Worm (Caenorhabditis elegans) whole organism, midembryonic: ENCODE data around the gene T16A1.2.
A peak's percentile ranks its signal among the peaks of the same experiment; 100 is the strongest.

ENCODE experiments used
- T22C8.4 ChIP-seq: fragments of 200-800 bp; sonication (Bioruptor generic); IDR thresholded peaks from 2 replicates; pipeline ENCODE4 v1.3.6; 2022; ENCODE audit warnings: missing genetic modification characterization, missing compliant biosample characterization
- cog-1 ChIP-seq: sonication (generic microtip); optimal IDR thresholded peaks from 2 replicates; lab custom pipeline; 2016; ENCODE audit warnings: missing genetic modification characterization, missing compliant biosample characterization
- flt-1 ChIP-seq: fragments of 200-800 bp; sonication (Bioruptor generic); IDR thresholded peaks from 2 replicates; pipeline ENCODE4 v1.3.6; 2022; ENCODE audit warnings: missing genetic modification characterization, missing compliant biosample characterization
- klf-2 ChIP-seq: fragments of 200-800 bp; sonication (Bioruptor generic); conservative IDR thresholded peaks from 2 replicates; pipeline ENCODE4 v1.3.6; 2022; ENCODE audit warnings: missing genetic modification reagents, missing genetic modification characterization, missing compliant biosample characterization
- med-1 ChIP-seq: sonication (generic microtip); optimal IDR thresholded peaks from 2 replicates; lab custom pipeline; 2017; ENCODE audit warnings: missing genetic modification characterization, mild to moderate bottlenecking, missing compliant biosample characterization, antibody characterized with exemption, missing genetic modification reagents; ENCODE audit not compliant: insufficient read depth
- ref-1 ChIP-seq: fragments of 200-800 bp; sonication (Bioruptor generic); conservative IDR thresholded peaks from 2 replicates; pipeline ENCODE4 v1.3.6; 2022; ENCODE audit warnings: missing genetic modification reagents, missing genetic modification characterization, missing compliant biosample characterization
- tab-1 ChIP-seq: fragments of 200-800 bp; sonication (Bioruptor generic); IDR thresholded peaks from 2 replicates; pipeline ENCODE4 v1.3.6; 2022; ENCODE audit warnings: missing genetic modification characterization, missing compliant biosample characterization
- ztf-23 ChIP-seq: fragments of 200-800 bp; sonication (Bioruptor generic); IDR thresholded peaks from 2 replicates; pipeline ENCODE4 v1.3.6; 2022; ENCODE audit warnings: missing genetic modification reagents, missing genetic modification characterization, missing compliant biosample characterization
- ztf-29 ChIP-seq: fragments of 200-800 bp; sonication (Bioruptor generic); IDR thresholded peaks from 2 replicates; pipeline ENCODE4 v1.3.6; 2022; ENCODE audit warnings: missing genetic modification reagents, missing genetic modification characterization, missing compliant biosample characterization

Gene T16A1.2

DNA sequence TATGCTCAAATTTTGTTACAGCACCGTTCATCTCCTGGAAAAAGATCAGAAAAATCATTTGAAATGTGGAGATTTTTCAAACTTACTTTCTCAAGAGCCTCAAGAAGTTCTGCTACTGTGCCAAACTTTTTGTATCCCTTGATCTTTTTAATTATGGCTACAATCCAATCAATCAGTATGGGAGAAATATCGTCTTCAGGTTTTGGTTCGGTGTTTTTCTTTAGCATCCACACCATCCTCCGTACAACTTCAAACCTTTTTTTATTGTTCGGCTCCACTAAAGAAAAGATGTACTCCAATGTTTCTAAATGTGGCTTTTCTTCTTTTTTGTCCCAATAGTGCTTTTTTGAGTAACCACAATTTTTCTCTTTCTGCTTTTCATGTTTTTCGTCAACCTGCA, 18.9 kb upstream of the T16A1.2 start:
- TF ChIP-seq ztf-29 (GFP tag; lab: Robert Waterston, UW) (no peak), ref-1 (GFP tag; lab: Robert Waterston, UW) (no peak), T22C8.4 (GFP tag; lab: Robert Waterston, UW) (no peak), flt-1 (GFP tag; lab: Robert Waterston, UW) (no peak), cog-1 (no peak), med-1 (GFP tag; lab: Kevin White, UChicago) (no peak)

DNA sequence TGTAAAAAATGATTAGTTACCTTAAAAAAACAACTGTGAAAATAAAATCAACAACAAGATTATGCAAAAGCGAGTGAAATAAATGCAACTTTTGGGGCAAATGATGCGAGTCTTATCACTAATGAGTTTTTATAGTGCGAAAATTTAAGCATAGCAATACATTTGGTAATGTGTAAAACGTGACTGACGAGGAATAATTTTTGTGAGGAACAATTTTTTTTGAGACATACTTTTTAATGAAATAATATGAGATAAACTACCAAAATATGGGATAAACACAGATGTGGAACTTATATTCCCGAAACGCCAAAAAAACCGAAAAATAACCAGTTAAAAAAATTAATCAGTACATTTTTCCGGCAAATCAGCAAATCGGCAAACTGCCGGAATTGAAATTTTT, 15.0 kb upstream of the T16A1.2 start, which contains the start of gene F07E5.9:
F07E5.9 (minus strand) TSS at position 101 of the 400 bp plus-strand sequence.
- no peak for TF ChIP-seq klf-2 (GFP tag; lab: Robert Waterston, UW)
- no peak for TF ChIP-seq tab-1 (GFP tag; lab: Robert Waterston, UW)

DNA sequence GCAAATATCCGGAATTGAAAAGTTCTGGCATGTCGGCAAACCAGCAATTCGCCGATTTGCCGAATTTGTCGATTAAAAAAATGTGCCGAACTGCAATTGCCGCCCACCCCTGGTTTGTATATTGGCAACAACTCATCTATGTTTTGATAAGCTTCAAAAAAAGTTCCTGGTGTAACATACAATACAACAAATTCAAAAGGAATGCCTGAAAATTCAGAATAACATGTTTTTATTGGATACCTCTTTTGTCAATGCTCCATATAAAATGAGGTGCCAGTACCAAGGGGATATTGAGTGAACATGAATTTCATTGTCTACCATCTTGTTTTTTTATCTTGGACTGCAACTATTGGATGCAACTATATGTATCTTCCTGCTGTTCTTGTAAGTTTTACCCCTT, 14.1 kb upstream of the T16A1.2 start, which contains the start of gene T16A1.4:
T16A1.4 (plus strand) TSS at position 301 of the 400 bp plus-strand sequence.
- TF ChIP-seq ztf-23 (GFP tag; lab: Robert Waterston, UW): no peak
- no peak for TF ChIP-seq ref-1 (GFP tag; lab: Robert Waterston, UW)
- TF ChIP-seq klf-2 (GFP tag; lab: Robert Waterston, UW): no peak
- TF ChIP-seq med-1 (GFP tag; lab: Kevin White, UChicago): no peak
- TF ChIP-seq T22C8.4 (GFP tag; lab: Robert Waterston, UW): no peak
- no peak for TF ChIP-seq cog-1
- no peak for TF ChIP-seq flt-1 (GFP tag; lab: Robert Waterston, UW)

DNA sequence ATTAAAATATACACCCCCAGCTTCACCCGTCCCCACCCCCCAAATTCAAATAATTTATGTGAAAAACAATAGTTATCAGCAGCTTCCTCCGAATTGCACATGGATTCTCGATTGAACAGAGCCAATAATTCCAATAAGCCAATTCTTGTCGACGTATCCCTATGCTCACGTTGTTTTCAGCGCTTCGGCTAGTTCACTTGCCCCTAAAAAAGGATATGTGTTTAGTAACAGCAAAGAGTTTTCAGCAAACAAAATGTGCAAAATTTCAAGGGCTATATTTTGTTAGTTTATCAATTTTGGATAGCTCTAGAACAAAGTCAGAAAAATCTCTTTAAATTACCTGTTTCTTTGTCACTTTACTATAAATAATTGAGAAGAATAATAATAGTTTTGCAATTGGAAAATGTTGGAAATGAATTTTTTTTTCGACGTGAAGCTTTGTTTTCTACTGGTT, 11.6 kb upstream of the T16A1.2 start, which contains the start of the genes T16A1.5 and fbxc-49:
T16A1.5 (minus strand) TSS at position 101 of the 454 bp plus-strand sequence.
fbxc-49 (plus strand) TSS at position 404 of the 454 bp plus-strand sequence.
- no peak for TF ChIP-seq ztf-29 (GFP tag; lab: Robert Waterston, UW)
- no peak for TF ChIP-seq tab-1 (GFP tag; lab: Robert Waterston, UW)
- TF ChIP-seq ztf-23 (GFP tag; lab: Robert Waterston, UW): no peak
- no peak for TF ChIP-seq cog-1
- TF ChIP-seq flt-1 (GFP tag; lab: Robert Waterston, UW): no peak
- TF ChIP-seq ref-1 (GFP tag; lab: Robert Waterston, UW): no peak
- no peak for TF ChIP-seq med-1 (GFP tag; lab: Kevin White, UChicago)
- TF ChIP-seq klf-2 (GFP tag; lab: Robert Waterston, UW): no peak
- TF ChIP-seq T22C8.4 (GFP tag; lab: Robert Waterston, UW): no peak

DNA sequence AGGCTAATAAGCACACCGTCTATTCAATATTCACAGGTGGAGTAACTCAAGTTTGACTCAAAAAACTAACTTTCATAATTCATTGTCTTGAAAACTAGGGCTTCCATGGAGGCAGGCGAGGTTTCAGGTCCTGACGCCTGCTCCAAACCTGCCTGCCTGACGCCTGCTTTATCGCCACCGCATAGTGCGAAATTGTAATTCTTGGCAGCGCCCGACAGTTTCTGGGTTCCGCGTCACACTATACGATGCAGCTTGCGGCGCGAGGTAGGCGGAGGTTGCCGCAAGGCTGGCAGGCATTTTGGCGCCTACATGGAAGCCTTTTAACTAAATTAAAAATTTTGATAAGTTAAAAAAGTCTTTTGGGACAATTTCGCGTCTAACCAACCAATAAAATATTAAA, 8.2 kb upstream of the T16A1.2 start:
- TF ChIP-seq med-1 (GFP tag; lab: Kevin White, UChicago) (no peak), ref-1 (GFP tag; lab: Robert Waterston, UW) (no peak), tab-1 (GFP tag; lab: Robert Waterston, UW) (no peak), T22C8.4 (GFP tag; lab: Robert Waterston, UW) (no peak), cog-1 (no peak), ztf-23 (GFP tag; lab: Robert Waterston, UW) (no peak), ztf-29 (GFP tag; lab: Robert Waterston, UW) (no peak), flt-1 (GFP tag; lab: Robert Waterston, UW) (no peak), klf-2 (GFP tag; lab: Robert Waterston, UW) (no peak)

DNA sequence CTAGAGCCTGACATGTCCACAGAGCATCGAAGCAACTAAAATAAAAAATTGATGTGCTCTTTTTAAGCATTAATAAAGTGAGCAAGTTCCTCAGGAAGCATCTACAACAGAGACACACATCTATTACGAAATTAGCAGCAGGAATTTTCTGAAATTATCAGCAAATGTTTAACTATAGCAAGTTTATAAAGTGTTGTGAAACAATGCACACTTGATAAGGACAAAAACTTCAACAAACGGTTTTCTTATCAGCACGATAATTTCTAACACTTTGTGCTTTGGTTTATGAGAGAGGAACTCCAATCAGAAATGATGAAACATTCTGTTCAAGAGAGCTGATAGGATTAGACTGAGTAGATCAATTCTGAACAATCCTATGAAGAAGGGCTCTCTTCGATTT, 4.8 kb upstream of the T16A1.2 start, which contains the start of gene trpl-5:
trpl-5 (minus strand) TSS at position 32 of the 400 bp plus-strand sequence.
- TF ChIP-seq klf-2 (GFP tag; lab: Robert Waterston, UW) (no peak), flt-1 (GFP tag; lab: Robert Waterston, UW) (no peak), ztf-29 (GFP tag; lab: Robert Waterston, UW) (no peak), T22C8.4 (GFP tag; lab: Robert Waterston, UW) (no peak), ztf-23 (GFP tag; lab: Robert Waterston, UW) (no peak)

DNA sequence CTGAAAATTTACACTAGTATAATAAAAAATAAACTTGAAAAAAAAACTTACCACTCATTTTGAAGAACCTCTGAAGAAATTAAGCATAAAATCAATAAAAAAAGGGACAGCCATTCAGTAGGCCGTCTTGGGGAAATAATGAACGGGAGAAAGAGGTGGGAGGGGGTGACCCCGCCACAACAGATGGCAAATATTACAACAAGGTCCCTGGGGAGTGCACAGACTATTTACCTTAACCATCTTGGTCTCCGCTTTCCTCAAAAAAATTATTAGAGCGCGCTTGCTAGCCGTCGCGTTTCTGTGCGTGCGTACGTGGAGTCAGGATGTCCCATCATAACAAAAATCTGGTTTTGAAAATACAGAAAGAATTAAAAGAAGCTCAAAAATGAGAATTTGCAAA, 3.4 kb upstream of the T16A1.2 start, which contains the start of gene T16A1.10:
T16A1.10 (minus strand) TSS at position 123 of the 400 bp plus-strand sequence.
- TF ChIP-seq ztf-29 (GFP tag; lab: Robert Waterston, UW) (no peak), flt-1 (GFP tag; lab: Robert Waterston, UW) (peak; percentile 50; the same call in 1 of the 2 replicates)

DNA sequence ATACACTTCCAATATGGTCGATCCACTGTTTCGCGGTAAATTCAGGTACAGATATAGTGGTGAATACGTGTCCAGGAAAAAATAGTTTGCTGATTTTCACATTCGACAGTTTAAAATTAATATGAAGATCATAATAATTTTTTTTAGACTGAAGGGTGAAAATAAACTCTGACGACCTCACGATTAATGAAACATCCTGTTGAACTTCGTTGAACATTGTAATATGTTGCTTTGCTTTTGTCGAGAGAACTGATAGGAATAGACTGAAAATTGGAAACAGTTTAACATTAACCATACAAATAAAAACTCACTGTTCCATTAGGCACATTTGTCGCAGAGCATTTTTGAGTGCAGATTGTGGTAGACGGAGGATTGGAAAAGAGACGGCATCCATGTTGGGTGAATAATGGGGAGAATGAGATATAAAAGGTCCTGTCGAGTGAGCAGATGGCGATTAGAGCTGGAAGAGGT, 1.9 kb upstream of the T16A1.2 start, which contains the start of gene fbxb-37:
fbxb-37 (minus strand) TSS at position 421 of the 471 bp plus-strand sequence.
- TF ChIP-seq med-1 (GFP tag; lab: Kevin White, UChicago): no peak
- TF ChIP-seq ztf-29 (GFP tag; lab: Robert Waterston, UW): no peak
- no peak for TF ChIP-seq ref-1 (GFP tag; lab: Robert Waterston, UW)
- TF ChIP-seq T22C8.4 (GFP tag; lab: Robert Waterston, UW): no peak
- TF ChIP-seq klf-2 (GFP tag; lab: Robert Waterston, UW): no peak
- TF ChIP-seq cog-1: no peak
- no peak for TF ChIP-seq ztf-23 (GFP tag; lab: Robert Waterston, UW)
- no peak for TF ChIP-seq flt-1 (GFP tag; lab: Robert Waterston, UW)
- no peak for TF ChIP-seq tab-1 (GFP tag; lab: Robert Waterston, UW)

DNA sequence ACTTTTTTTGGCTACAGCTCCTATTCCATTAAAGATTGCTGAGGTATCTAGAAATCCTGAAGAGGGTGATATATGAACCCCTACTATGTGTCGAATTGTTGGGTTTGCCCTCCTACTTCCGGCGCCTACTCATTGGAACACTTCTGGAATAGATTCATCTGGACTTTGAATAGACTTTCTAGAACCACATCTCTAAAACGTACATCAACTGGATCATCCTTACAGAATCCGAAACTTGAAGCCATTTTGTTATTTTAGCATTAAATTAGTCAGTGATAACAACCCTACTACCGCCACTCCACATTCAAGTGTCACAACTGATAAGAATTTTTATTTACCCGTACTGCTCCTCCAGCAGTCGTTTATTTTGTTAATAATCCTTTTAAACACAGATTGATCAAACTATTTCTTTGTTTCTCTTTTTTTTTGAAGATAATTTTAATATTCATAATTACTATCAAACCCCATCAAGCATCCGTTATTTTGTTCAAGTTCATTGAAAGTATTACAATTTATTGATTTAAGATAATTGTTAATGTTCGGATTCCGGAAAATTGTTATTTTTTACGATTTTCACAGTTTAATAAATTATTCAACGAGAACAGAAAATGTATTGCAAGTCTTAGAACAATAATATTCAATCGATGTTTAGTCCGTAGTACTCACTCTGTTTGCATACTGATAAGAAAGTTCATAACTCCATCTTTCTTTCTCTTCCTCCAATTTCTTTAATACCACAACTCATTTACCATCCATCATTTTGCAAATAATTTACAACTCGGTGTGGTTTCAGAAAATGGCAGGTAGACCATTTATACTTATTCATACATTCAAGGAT, 4.0 kb downstream of the T16A1.2 start, which contains the start of gene math-42:
math-42 (plus strand) TSS at position 788 of the 838 bp plus-strand sequence.
- TF ChIP-seq tab-1 (GFP tag; lab: Robert Waterston, UW) (no peak), klf-2 (GFP tag; lab: Robert Waterston, UW) (no peak), T22C8.4 (GFP tag; lab: Robert Waterston, UW) (no peak), ztf-23 (GFP tag; lab: Robert Waterston, UW) (no peak), flt-1 (GFP tag; lab: Robert Waterston, UW) (no peak), ztf-29 (GFP tag; lab: Robert Waterston, UW) (no peak), med-1 (GFP tag; lab: Kevin White, UChicago) (no peak), ref-1 (GFP tag; lab: Robert Waterston, UW) (no peak)
